Worm (Caenorhabditis elegans): ENCODE data around the gene B0495.9.

DNA sequence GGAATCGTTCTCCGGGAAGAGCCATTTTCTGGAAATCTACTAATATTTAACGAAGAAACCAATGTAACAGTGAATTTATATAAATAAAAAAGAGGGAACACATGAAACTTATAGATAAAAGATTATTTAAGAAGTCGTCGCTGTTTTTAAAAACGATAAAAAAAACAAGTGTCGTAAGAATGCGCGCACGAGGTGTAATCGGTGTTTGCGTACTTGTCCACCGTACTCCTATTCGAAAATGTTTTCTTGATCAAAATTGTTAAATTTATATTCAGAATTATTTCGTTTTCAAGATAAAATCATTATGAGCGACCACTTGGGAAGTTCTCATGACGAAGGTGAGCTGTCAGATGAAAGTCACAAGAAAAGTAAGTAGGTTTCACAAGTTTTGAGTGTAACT, 9.5 kb downstream of the B0495.9 start, which contains the start of the genes moa-2 and cdk-11.1:
- TF ChIP-seq F13H6.1 (tag; optimal IDR thresholded peaks at IDR 0.05) (no peak), aly-2 (tag; optimal IDR thresholded peaks at IDR 0.05) (no peak), ceh-82 (tag; optimal IDR thresholded peaks at IDR 0.05) (no peak), unc-62 (GFP tag; optimal IDR thresholded peaks at IDR 0.05) (no peak), nhr-237 (tag; optimal IDR thresholded peaks at IDR 0.05) (no peak), snpc-4 (tag; optimal IDR thresholded peaks at IDR 0.05) (no peak)
